Fruit fly (Drosophila melanogaster) whole organism, embryonic: ENCODE results near the gene tau.

Source experiments
- Atf6 ChIP-seq: fragments of 200-800 bp; sonication (Bioruptor generic); IDR thresholded peaks from 2 replicates; pipeline ENCODE4 v1.3.6; 2022; ENCODE audit warnings: missing biosample characterization, missing genetic modification characterization
- CG12236 ChIP-seq: fragments of 200-800 bp; sonication (Bioruptor generic); optimal IDR thresholded peaks from 2 replicates; lab custom pipeline; 2016; ENCODE audit warnings: missing biosample characterization, missing genetic modification characterization
- CG15011 ChIP-seq: fragments of 200-800 bp; sonication (Bioruptor generic); optimal IDR thresholded peaks from 3 replicates; lab custom pipeline; 2018; ENCODE audit warnings: missing biosample characterization, mild to moderate bottlenecking, missing genetic modification characterization
- CG1647 ChIP-seq: fragments of 200-800 bp; sonication (Bioruptor generic); optimal IDR thresholded peaks from 3 replicates; lab custom pipeline; 2016; ENCODE audit warnings: missing biosample characterization, missing genetic modification characterization
- CG17912 ChIP-seq: fragments of 200-800 bp; sonication (Bioruptor generic); optimal IDR thresholded peaks from 2 replicates; lab custom pipeline; 2018; ENCODE audit warnings: missing biosample characterization, mild to moderate bottlenecking, missing genetic modification characterization
- CG2199 ChIP-seq: fragments of 200-800 bp; sonication (Bioruptor generic); IDR thresholded peaks from 3 replicates; pipeline ENCODE4 v1.3.6; 2022; ENCODE audit warnings: missing biosample characterization, missing genetic modification characterization
- CG2202 ChIP-seq: fragments of 200-800 bp; sonication (Bioruptor generic); optimal IDR thresholded peaks from 2 replicates; lab custom pipeline; 2018; ENCODE audit warnings: missing biosample characterization, mild to moderate bottlenecking, missing genetic modification characterization
- CG2712 ChIP-seq: fragments of 200-800 bp; optimal IDR thresholded peaks from 3 replicates; lab custom pipeline; 2019; ENCODE audit warnings: missing biosample characterization, mild to moderate bottlenecking, missing genetic modification characterization, moderate library complexity
- CG3163 ChIP-seq: fragments of 200-800 bp; sonication (Bioruptor generic); optimal IDR thresholded peaks from 3 replicates; lab custom pipeline; 2016; ENCODE audit warnings: missing biosample characterization, missing genetic modification characterization
- CG34224 ChIP-seq: fragments of 200-800 bp; sonication (Bioruptor generic); IDR thresholded peaks from 3 replicates; pipeline ENCODE4 v1.3.6; 2022; ENCODE audit warnings: missing biosample characterization, missing genetic modification characterization; ENCODE audit not compliant: partially characterized antibody
- CG34422 ChIP-seq: fragments of 200-800 bp; sonication (Bioruptor generic); IDR thresholded peaks from 3 replicates; pipeline ENCODE4 v1.3.6; 2022; ENCODE audit warnings: missing biosample characterization, missing genetic modification characterization
- CG4707 ChIP-seq: fragments of 200-800 bp; sonication (Bioruptor generic); optimal IDR thresholded peaks from 2 replicates; lab custom pipeline; 2018; ENCODE audit warnings: missing biosample characterization, mild to moderate bottlenecking, missing genetic modification characterization, moderate library complexity
- CG5180 ChIP-seq: fragments of 200-800 bp; sonication (Bioruptor generic); optimal IDR thresholded peaks from 3 replicates; lab custom pipeline; 2017; ENCODE audit warnings: missing biosample characterization, missing genetic modification characterization, mild to moderate bottlenecking, moderate library complexity, missing genetic modification reagents
- CG5953 ChIP-seq: fragments of 200-800 bp; sonication (Bioruptor generic); IDR thresholded peaks from 2 replicates; pipeline ENCODE4 v1.3.6; 2022; ENCODE audit warnings: missing biosample characterization, missing genetic modification characterization
- CG7839 ChIP-seq: fragments of 200-800 bp; sonication (Bioruptor generic); optimal IDR thresholded peaks from 3 replicates; lab custom pipeline; 2018; ENCODE audit warnings: missing biosample characterization, mild to moderate bottlenecking, missing genetic modification characterization, moderate library complexity
- CG8388 ChIP-seq: fragments of 200-800 bp; sonication (Bioruptor generic); optimal IDR thresholded peaks from 2 replicates; lab custom pipeline; 2019; ENCODE audit warnings: missing biosample characterization, mild to moderate bottlenecking, missing genetic modification characterization, moderate library complexity
- ERR ChIP-seq: fragments of 200-800 bp; sonication (Bioruptor generic); optimal IDR thresholded peaks from 2 replicates; lab custom pipeline; 2016; ENCODE audit warnings: missing biosample characterization, missing genetic modification characterization
- Fer1 ChIP-seq: fragments of 200-800 bp; sonication (Bioruptor generic); optimal IDR thresholded peaks from 2 replicates; lab custom pipeline; 2017; ENCODE audit warnings: missing biosample characterization, mild to moderate bottlenecking, missing genetic modification characterization
- Fer2 ChIP-seq: fragments of 200-800 bp; sonication (Bioruptor generic); optimal IDR thresholded peaks from 2 replicates; lab custom pipeline; 2018; ENCODE audit warnings: missing biosample characterization, mild to moderate bottlenecking, missing genetic modification characterization, moderate library complexity
- GATAe ChIP-seq: fragments of 200-800 bp; sonication (Bioruptor generic); conservative IDR thresholded peaks from 2 replicates; pipeline ENCODE4 v1.3.6; 2022; ENCODE audit warnings: missing biosample characterization, missing genetic modification characterization
- Gsc ChIP-seq: fragments of 200-800 bp; sonication (Bioruptor generic); IDR thresholded peaks from 2 replicates; pipeline ENCODE4 v1.3.6; 2022; ENCODE audit warnings: missing biosample characterization, missing genetic modification characterization
- HmgD ChIP-seq: fragments of 200-800 bp; sonication (Bioruptor generic); optimal IDR thresholded peaks from 3 replicates; lab custom pipeline; 2016; ENCODE audit warnings: missing biosample characterization, missing genetic modification characterization
- Hr3 ChIP-seq: fragments of 200-800 bp; sonication (Bioruptor generic); optimal IDR thresholded peaks from 3 replicates; lab custom pipeline; 2016; ENCODE audit warnings: missing biosample characterization, missing genetic modification characterization
- Hr39 ChIP-seq: fragments of >200 bp; optimal IDR thresholded peaks from 2 replicates; lab custom pipeline; 2017
- Kr ChIP-seq: fragments of 200-800 bp; sonication (Bioruptor generic); optimal IDR thresholded peaks from 2 replicates; lab custom pipeline; 2017; ENCODE audit warnings: missing biosample characterization, mild to moderate bottlenecking, missing genetic modification characterization
- NC2α ChIP-seq: fragments of 200-800 bp; sonication (Bioruptor generic); optimal IDR thresholded peaks from 2 replicates; lab custom pipeline; 2016; ENCODE audit warnings: missing biosample characterization, missing genetic modification characterization
- Oli ChIP-seq: fragments of 200-800 bp; sonication (Bioruptor generic); optimal IDR thresholded peaks from 2 replicates; lab custom pipeline; 2018; ENCODE audit warnings: missing biosample characterization, mild to moderate bottlenecking, missing genetic modification characterization, moderate library complexity
- Rfx ChIP-seq: fragments of 200-800 bp; sonication (Bioruptor generic); IDR thresholded peaks from 2 replicates; pipeline ENCODE4 v1.3.6; 2022; ENCODE audit warnings: missing biosample characterization, missing genetic modification characterization
- Rx ChIP-seq: fragments of 200-800 bp; sonication (Bioruptor generic); IDR thresholded peaks from 2 replicates; pipeline ENCODE4 v1.3.6; 2022; ENCODE audit warnings: missing biosample characterization, missing genetic modification characterization
- TFAM ChIP-seq: fragments of 200-800 bp; sonication (Bioruptor generic); optimal IDR thresholded peaks from 2 replicates; lab custom pipeline; 2017; ENCODE audit warnings: missing biosample characterization, missing genetic modification characterization, inconsistent platforms
- ato ChIP-seq: fragments of 200-800 bp; sonication (Bioruptor generic); IDR thresholded peaks from 2 replicates; pipeline ENCODE4 v1.3.6; 2022; ENCODE audit warnings: missing biosample characterization, missing genetic modification characterization; ENCODE audit not compliant: partially characterized antibody
- bowl ChIP-seq: fragments of 200-800 bp; sonication (Bioruptor generic); IDR thresholded peaks from 2 replicates; pipeline ENCODE4 v1.3.6; 2022; ENCODE audit warnings: missing biosample characterization, missing genetic modification characterization
- cas ChIP-seq: fragments of 200-800 bp; sonication (Bioruptor generic); IDR thresholded peaks from 2 replicates; pipeline ENCODE4 v1.3.6; 2022; ENCODE audit warnings: missing biosample characterization, missing genetic modification characterization
- chn ChIP-seq: fragments of 200-800 bp; sonication (Bioruptor generic); optimal IDR thresholded peaks from 2 replicates; lab custom pipeline; 2016; ENCODE audit warnings: missing biosample characterization, missing genetic modification characterization
- crol ChIP-seq: fragments of 200-800 bp; sonication (Bioruptor generic); IDR thresholded peaks from 2 replicates; pipeline ENCODE4 v1.3.6; 2022; ENCODE audit warnings: missing biosample characterization, missing genetic modification characterization
- fd96Cb ChIP-seq: fragments of 200-800 bp; sonication (Bioruptor generic); optimal IDR thresholded peaks from 2 replicates; lab custom pipeline; 2018; ENCODE audit warnings: missing biosample characterization, mild to moderate bottlenecking, missing genetic modification characterization, moderate library complexity
- gcm ChIP-seq: fragments of 200-800 bp; sonication (Bioruptor generic); optimal IDR thresholded peaks from 2 replicates; lab custom pipeline; 2019; ENCODE audit warnings: missing biosample characterization, mild to moderate bottlenecking, missing genetic modification characterization, moderate library complexity
- grau ChIP-seq: fragments of 200-800 bp; optimal IDR thresholded peaks from 3 replicates; lab custom pipeline; 2019; ENCODE audit warnings: missing biosample characterization, mild to moderate bottlenecking, missing genetic modification characterization, moderate library complexity
- her ChIP-seq: fragments of 200-800 bp; sonication (Bioruptor generic); optimal IDR thresholded peaks from 2 replicates; lab custom pipeline; 2016; ENCODE audit warnings: missing biosample characterization, missing genetic modification characterization
- hth ChIP-seq: fragments of >200 bp; optimal IDR thresholded peaks from 2 replicates; lab custom pipeline; 2017; ENCODE audit warnings: inconsistent platforms
- nau ChIP-seq: fragments of 200-800 bp; sonication (Bioruptor generic); optimal IDR thresholded peaks from 3 replicates; lab custom pipeline; 2017; ENCODE audit warnings: missing biosample characterization, mild to moderate bottlenecking, missing genetic modification characterization, missing genetic modification reagents
- onecut ChIP-seq: fragments of 200-800 bp; sonication (Bioruptor generic); IDR thresholded peaks from 2 replicates; pipeline ENCODE4 v1.3.6; 2022; ENCODE audit warnings: missing biosample characterization, missing genetic modification characterization
- pan ChIP-seq, 4 experiments: fragments of >200 bp in 3 of 4; fragments of 200-800 bp in 1 of 4; sonication (Bioruptor generic) in 1 of 4; optimal IDR thresholded peaks in 3 of 4; IDR thresholded peaks in 1 of 4; 2 replicates each; pipeline versions ENCODE4 v1.3.6 to Lab custom; 2017 to 2022; ENCODE audit warnings: missing biosample characterization in 2 of 4, missing genetic modification characterization in 2 of 4, mixed read lengths in 1 of 4
- pros ChIP-seq: fragments of 200-800 bp; sonication (Bioruptor generic); optimal IDR thresholded peaks from 3 replicates; lab custom pipeline; 2019; ENCODE audit warnings: missing biosample characterization, mild to moderate bottlenecking, missing genetic modification characterization, moderate library complexity
- sna ChIP-seq: fragments of 200-800 bp; sonication (Bioruptor generic); IDR thresholded peaks from 2 replicates; pipeline ENCODE4 v1.3.6; 2022; ENCODE audit warnings: missing biosample characterization, missing genetic modification characterization; ENCODE audit not compliant: partially characterized antibody
- ssp ChIP-seq: fragments of 200-800 bp; sonication (Bioruptor generic); IDR thresholded peaks from 2 replicates; pipeline ENCODE4 v1.3.6; 2022; ENCODE audit warnings: missing biosample characterization, missing genetic modification characterization
- tup ChIP-seq: fragments of 200-800 bp; sonication (Bioruptor generic); optimal IDR thresholded peaks from 2 replicates; lab custom pipeline; 2016; ENCODE audit warnings: missing biosample characterization, mild to moderate bottlenecking, missing genetic modification characterization, moderate library complexity
- unc-4 ChIP-seq: fragments of 200-800 bp; sonication (Bioruptor generic); IDR thresholded peaks from 2 replicates; pipeline ENCODE4 v1.3.6; 2022; ENCODE audit warnings: missing biosample characterization, missing genetic modification characterization; ENCODE audit not compliant: partially characterized antibody
- wor ChIP-seq: fragments of 200-800 bp; sonication (Bioruptor generic); IDR thresholded peaks from 2 replicates; pipeline ENCODE4 v1.3.6; 2022; ENCODE audit warnings: missing biosample characterization, missing genetic modification characterization

tau gene

DNA sequence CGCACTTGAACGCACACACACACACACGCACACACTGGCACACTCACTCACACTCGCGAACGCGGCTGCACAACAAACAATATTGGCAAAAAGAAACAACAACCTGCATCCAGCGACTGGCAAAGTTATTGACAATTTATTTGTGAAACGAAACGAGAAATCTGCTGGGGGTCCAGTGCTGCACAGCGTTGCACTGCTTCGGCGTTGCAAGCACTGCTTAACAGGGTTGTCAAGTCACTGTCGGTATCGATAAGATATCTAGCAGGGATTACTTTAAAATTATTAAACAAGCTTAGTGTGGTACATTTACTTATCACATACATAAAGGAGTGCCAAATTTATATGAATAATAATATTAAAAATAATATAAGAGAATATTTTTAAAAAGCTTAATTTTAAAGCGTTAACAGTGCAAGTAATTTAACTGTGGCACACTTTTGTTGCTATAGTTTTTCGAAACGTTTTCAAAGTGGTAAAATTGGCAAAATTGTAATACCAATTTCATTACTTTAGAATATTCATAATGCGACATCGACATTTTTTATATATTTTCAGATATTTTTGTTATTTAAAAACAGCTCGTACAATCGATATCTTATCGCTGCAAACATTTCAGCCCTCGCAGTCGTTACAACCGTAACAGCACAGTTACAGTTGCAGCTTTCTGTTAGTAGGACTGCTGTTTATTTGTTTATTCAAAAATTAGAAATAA lies 49.4 kb downstream of the tau start, which contains the start of the genes dsd and Tusp (continued):
- peak; percentile 68 for TF ChIP-seq Rx (GFP tag; lab: Robert Waterston, UW)
- TF ChIP-seq CG5180 (GFP tag; lab: Kevin White, UChicago), result peak; percentile 52
- TF ChIP-seq ato, result no peak; the same call in 1 of the 2 replicates
- TF ChIP-seq bowl (GFP tag; lab: Robert Waterston, UW), result no peak
- peak; percentile 90 for TF ChIP-seq Rfx (GFP tag; lab: Robert Waterston, UW)
- peak; percentile 6 for TF ChIP-seq CG4707
- peak; percentile 14 for TF ChIP-seq HmgD (GFP tag; lab: Kevin White, UChicago)
- peak; percentile 56 for TF ChIP-seq her (GFP tag; lab: Kevin White, UChicago)
- 0 out of 2 replicates have a peak, but pooled peaks have one; percentile 11 for TF ChIP-seq crol (GFP tag; lab: Robert Waterston, UW)
- no peak for TF ChIP-seq CG15011 (GFP tag; lab: Kevin White, UChicago)
- TF ChIP-seq Fer1 (GFP tag; lab: Kevin White, UChicago), result peak; percentile 39
- peak; percentile 87 for TF ChIP-seq Hr3
- peak; percentile 66 for TF ChIP-seq ssp (GFP tag; lab: Robert Waterston, UW)
- peak; percentile 68 for TF ChIP-seq Atf6 (GFP tag; lab: Robert Waterston, UW)
- no peak for TF ChIP-seq Gsc (GFP tag; lab: Robert Waterston, UW)
- TF ChIP-seq sna (GFP tag; lab: Robert Waterston, UW), result no peak; the same call in 1 of the 2 replicates
- peak; percentile 49 for TF ChIP-seq CG1647 (GFP tag; lab: Kevin White, UChicago)
- TF ChIP-seq TFAM (GFP tag; lab: Kevin White, UChicago), result no peak
- peak; percentile 13 for TF ChIP-seq CG12236
- no peak for TF ChIP-seq Kr (GFP tag; lab: Kevin White, UChicago)
- peak; percentile 11 for TF ChIP-seq CG17912 (GFP tag; lab: Kevin White, UChicago)
- TF ChIP-seq NC2α (GFP tag; lab: Kevin White, UChicago), result no peak
- no peak for TF ChIP-seq pros (GFP tag; lab: Kevin White, UChicago)
- TF ChIP-seq chn (GFP tag; lab: Kevin White, UChicago), result peak; percentile 85
- TF ChIP-seq tup (GFP tag; lab: Kevin White, UChicago), result peak; percentile 67
- TF ChIP-seq pan (optimal IDR thresholded peaks at IDR 0.05; lab: Kevin White, UChicago), result no peak
- TF ChIP-seq pan (GFP tag; optimal IDR thresholded peaks at IDR 0.05 in 1 of 2, IDR thresholded peaks at IDR 0.05 in 1 of 2), result peak in 1 of 2 experiments; percentile 72
- no peak for TF ChIP-seq nau (GFP tag; lab: Kevin White, UChicago)
- TF ChIP-seq CG5953 (GFP tag; lab: Robert Waterston, UW), result peak; percentile 42; the same call in 1 of the 2 replicates
- TF ChIP-seq CG2712 (tag; lab: Kevin White, UChicago), result peak; percentile 74
- TF ChIP-seq CG7839 (tag; lab: Kevin White, UChicago), result peak; percentile 76
- peak; percentile 64 for TF ChIP-seq Oli (tag; lab: Kevin White, UChicago)
- 0 out of 2 replicates have a peak, but pooled peaks have one; percentile 16 for TF ChIP-seq cas (GFP tag; lab: Robert Waterston, UW)
- TF ChIP-seq fd96Cb (tag; lab: Kevin White, UChicago), result peak; percentile 35
- TF ChIP-seq GATAe (GFP tag; lab: Robert Waterston, UW), result no peak
- TF ChIP-seq CG34422 (GFP tag; lab: Robert Waterston, UW), result peak; percentile 76
- TF ChIP-seq ERR (GFP tag; lab: Kevin White, UChicago), result peak; percentile 65
- TF ChIP-seq grau (tag; lab: Kevin White, UChicago), result peak; percentile 72
- no peak for TF ChIP-seq wor (GFP tag; lab: Robert Waterston, UW)
- no peak for TF ChIP-seq hth (lab: Kevin White, UChicago)
- no peak for TF ChIP-seq CG2202
- TF ChIP-seq CG8388 (GFP tag; lab: Kevin White, UChicago), result peak; percentile 32
- TF ChIP-seq CG3163 (GFP tag; lab: Kevin White, UChicago), result peak; percentile 31
- peak; percentile 9; the same call in 1 of the 3 replicates for TF ChIP-seq CG34224
- no peak for TF ChIP-seq Hr39 (lab: Kevin White, UChicago)
- TF ChIP-seq unc-4 (GFP tag; lab: Robert Waterston, UW), result peak; percentile 56
- peak; percentile 14 for TF ChIP-seq onecut
- peak; percentile 45 for TF ChIP-seq gcm (GFP tag; lab: Kevin White, UChicago)
- peak; percentile 56 for TF ChIP-seq Fer2 (tag; lab: Kevin White, UChicago)
- peak; percentile 21; the same call in 1 of the 3 replicates for TF ChIP-seq CG2199
